Fruit fly (Drosophila melanogaster): ENCODE measurements around the gene PKD.
A peak's percentile ranks its signal among the peaks of the same experiment; 100 is the strongest.

PKD gene

DNA sequence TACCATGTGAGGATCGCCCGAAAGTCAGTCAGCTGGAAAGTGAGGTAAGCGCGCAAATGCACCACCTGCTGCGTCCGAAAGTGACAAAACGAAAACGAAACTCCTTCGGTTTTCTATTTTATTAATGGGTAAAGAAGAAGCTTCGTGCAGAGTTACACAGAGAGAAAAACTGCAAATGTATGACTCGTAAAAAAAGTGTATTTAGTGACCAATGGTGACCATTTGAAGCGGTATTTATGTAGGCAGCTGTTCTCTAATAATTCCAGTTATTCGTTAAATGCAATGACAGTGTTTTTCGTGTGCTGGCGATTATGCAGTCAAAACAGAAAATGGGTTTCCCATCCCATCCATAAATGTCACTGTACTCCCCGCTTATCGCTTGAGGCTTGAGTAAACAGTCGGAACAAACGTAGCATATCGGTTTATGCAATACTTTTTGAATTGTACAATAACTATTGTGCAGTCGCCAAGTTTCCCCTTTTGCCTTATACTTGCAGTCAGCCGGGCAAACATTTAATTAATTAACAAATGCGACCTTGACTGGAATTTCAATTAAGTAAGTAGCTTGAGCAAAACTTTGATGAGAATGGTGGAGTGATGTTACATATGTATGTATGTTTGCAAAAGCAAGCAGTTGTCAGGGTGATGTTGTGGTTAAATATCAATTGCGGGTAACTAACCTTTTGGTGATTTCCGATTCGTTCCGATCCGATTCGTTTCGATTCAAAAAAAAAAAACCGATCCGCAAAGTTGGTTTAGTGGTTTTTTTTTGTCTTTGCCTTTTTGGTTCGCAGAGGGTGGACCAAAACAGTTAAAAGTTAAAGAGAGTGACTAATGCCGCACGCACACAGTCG lies 16.5 kb downstream of the PKD start (continued):
- peak; percentile 39; the same call in 2 of the 3 replicates for TF ChIP-seq row (GFP tag; IDR thresholded peaks at IDR 0.05)
- no peak for TF ChIP-seq p53 (GFP tag; optimal IDR thresholded peaks at IDR 0.05)
- no peak for TF ChIP-seq CG16779 (GFP tag; IDR thresholded peaks at IDR 0.05)
- TF ChIP-seq Atf3 (GFP tag; optimal IDR thresholded peaks at IDR 0.05): no peak
- TF ChIP-seq eve (GFP tag; optimal IDR thresholded peaks at IDR 0.05): peak in 1 of 2 experiments; percentile 23
- TF ChIP-seq CG32767 (GFP tag; IDR thresholded peaks at IDR 0.05): no peak
- peak; percentile 34 for TF ChIP-seq Deaf1 (tag; optimal IDR thresholded peaks at IDR 0.05)
- no peak for TF ChIP-seq ase (GFP tag; IDR thresholded peaks at IDR 0.05)
- peak; percentile 9 for TF ChIP-seq phol (tag; optimal IDR thresholded peaks at IDR 0.05)
- peak; percentile 22 for TF ChIP-seq unpg (GFP tag; optimal IDR thresholded peaks at IDR 0.05)
- 0 out of 2 replicates have a peak, but pooled peaks have one; percentile 10 for TF ChIP-seq lmd (GFP tag; IDR thresholded peaks at IDR 0.05)
- peak; percentile 12 for TF ChIP-seq Ssrp (tag; optimal IDR thresholded peaks at IDR 0.05)
- peak; percentile 22 for TF ChIP-seq CG18262 (tag; optimal IDR thresholded peaks at IDR 0.05)
- 0 out of 3 replicates have a peak, but pooled peaks have one; percentile 16 for TF ChIP-seq CG17361 (GFP tag; IDR thresholded peaks at IDR 0.05)
- peak; percentile 50 for TF ChIP-seq CG1603 (tag; optimal IDR thresholded peaks at IDR 0.05)
- peak in 1 of 2 experiments; percentile 3 for TF ChIP-seq chif (GFP tag; optimal IDR thresholded peaks at IDR 0.05)
- peak; percentile 4 for TF ChIP-seq CG10979 (tag; optimal IDR thresholded peaks at IDR 0.05)
- 0 out of 2 replicates have a peak, but pooled peaks have one; percentile 12 for TF ChIP-seq peb (GFP tag; IDR thresholded peaks at IDR 0.05)
- TF ChIP-seq CrebB (tag; optimal IDR thresholded peaks at IDR 0.05): no peak
- TF ChIP-seq CG11695 (GFP tag; IDR thresholded peaks at IDR 0.05): 0 out of 3 replicates have a peak, but pooled peaks have one; percentile 12
- TF ChIP-seq ro (GFP tag; IDR thresholded peaks at IDR 0.05): no peak
- TF ChIP-seq CG16863 (GFP tag; optimal IDR thresholded peaks at IDR 0.05): no peak
- TF ChIP-seq H15 (GFP tag; IDR thresholded peaks at IDR 0.05): 0 out of 3 replicates have a peak, but pooled peaks have one; percentile 36
- no peak for TF ChIP-seq hkb (optimal IDR thresholded peaks at IDR 0.05)
- TF ChIP-seq hkb (GFP tag; IDR thresholded peaks at IDR 0.05): 0 out of 2 replicates have a peak, but pooled peaks have one; percentile 7
- peak; percentile 37 for TF ChIP-seq lab (GFP tag; optimal IDR thresholded peaks at IDR 0.05)
- no peak for TF ChIP-seq unc-4 (GFP tag; IDR thresholded peaks at IDR 0.05; ENCODE audit: partially characterized antibody)
- TF ChIP-seq CG15073 (GFP tag; optimal IDR thresholded peaks at IDR 0.05): no peak
- no peak for TF ChIP-seq D (optimal IDR thresholded peaks at IDR 0.05)
- TF ChIP-seq D (GFP tag; optimal IDR thresholded peaks at IDR 0.05): no peak
- TF ChIP-seq CG17385 (GFP tag; optimal IDR thresholded peaks at IDR 0.05): peak; percentile 37
- 0 out of 2 replicates have a peak, but pooled peaks have one; percentile 33 for TF ChIP-seq Ptx1 (GFP tag; IDR thresholded peaks at IDR 0.05)
- peak; percentile 23 for TF ChIP-seq HHEX (GFP tag; optimal IDR thresholded peaks at IDR 0.05)
- no peak for TF ChIP-seq MBD-R2 (GFP tag; IDR thresholded peaks at IDR 0.05)
- peak; percentile 21 for TF ChIP-seq nmo (GFP tag; optimal IDR thresholded peaks at IDR 0.05)
- peak; percentile 29 for TF ChIP-seq CG2712 (tag; optimal IDR thresholded peaks at IDR 0.05)
- TF ChIP-seq chinmo (GFP tag; IDR thresholded peaks at IDR 0.05; ENCODE audit: partially characterized antibody): 0 out of 4 replicates have a peak, but pooled peaks have one; percentile 5
- TF ChIP-seq CG8388 (GFP tag; optimal IDR thresholded peaks at IDR 0.05): peak; percentile 5
- TF ChIP-seq CG1792 (GFP tag; optimal IDR thresholded peaks at IDR 0.05): no peak
- TF ChIP-seq Optix (GFP tag; IDR thresholded peaks at IDR 0.05): peak; percentile 28; the same call in 1 of the 3 replicates
